Fruit fly (Drosophila melanogaster) whole organism, wandering third instar larva: ENCODE data around the gene CG32819.

Experiments used
- CG32264 ChIP-seq: fragments of 200-800 bp; sonication (Bioruptor generic); optimal IDR thresholded peaks from 2 replicates; lab custom pipeline; 2016; ENCODE audit warnings: missing biosample characterization, missing genetic modification characterization
- Hr78 ChIP-seq: fragments of >200 bp; optimal IDR thresholded peaks from 2 replicates; lab custom pipeline; 2017; ENCODE audit warnings: missing biosample characterization, missing genetic modification characterization
- Hr83 ChIP-seq: fragments of 200-300 bp; sonication (Bioruptor generic); optimal IDR thresholded peaks from 2 replicates; lab custom pipeline; 2016; ENCODE audit warnings: missing biosample characterization, mild to moderate bottlenecking, missing genetic modification characterization, moderate library complexity; ENCODE audit not compliant: poor library complexity, severe bottlenecking
- Jra ChIP-seq: sonication (Bioruptor generic); optimal IDR thresholded peaks from 2 replicates; lab custom pipeline; 2016; ENCODE audit warnings: missing biosample characterization, missing genetic modification characterization
- OdsH ChIP-seq: fragments of 200-800 bp; sonication (Bioruptor generic); optimal IDR thresholded peaks from 2 replicates; lab custom pipeline; 2016; ENCODE audit warnings: missing biosample characterization, mild to moderate bottlenecking, missing genetic modification characterization
- br ChIP-seq: fragments of 200-800 bp; sonication (Bioruptor generic); optimal IDR thresholded peaks from 2 replicates; lab custom pipeline; 2016; ENCODE audit warnings: missing biosample characterization, missing genetic modification characterization
- dl ChIP-seq, 2 experiments: fragments of 175-275, 200-275 bp in 1 of 2; fragments of 200-275 bp in 1 of 2; sonication (Bioruptor generic); optimal IDR thresholded peaks; lab custom pipeline; 2018; ENCODE audit warnings: mild to moderate bottlenecking in 2 of 2, missing biosample characterization in 2 of 2, missing genetic modification characterization in 2 of 2, moderate library complexity in 2 of 2; ENCODE audit not compliant: partially characterized antibody in 2 of 2, insufficient read depth in 1 of 2
- fru ChIP-seq: fragments of 200-800 bp; sonication (Bioruptor generic); optimal IDR thresholded peaks from 3 replicates; lab custom pipeline; 2016; ENCODE audit warnings: missing biosample characterization, mild to moderate bottlenecking, missing genetic modification characterization
- h ChIP-seq: fragments of 200-800 bp; sonication (Bioruptor generic); optimal IDR thresholded peaks from 3 replicates; lab custom pipeline; 2016; ENCODE audit warnings: missing biosample characterization, mild to moderate bottlenecking, missing genetic modification characterization

DNA sequence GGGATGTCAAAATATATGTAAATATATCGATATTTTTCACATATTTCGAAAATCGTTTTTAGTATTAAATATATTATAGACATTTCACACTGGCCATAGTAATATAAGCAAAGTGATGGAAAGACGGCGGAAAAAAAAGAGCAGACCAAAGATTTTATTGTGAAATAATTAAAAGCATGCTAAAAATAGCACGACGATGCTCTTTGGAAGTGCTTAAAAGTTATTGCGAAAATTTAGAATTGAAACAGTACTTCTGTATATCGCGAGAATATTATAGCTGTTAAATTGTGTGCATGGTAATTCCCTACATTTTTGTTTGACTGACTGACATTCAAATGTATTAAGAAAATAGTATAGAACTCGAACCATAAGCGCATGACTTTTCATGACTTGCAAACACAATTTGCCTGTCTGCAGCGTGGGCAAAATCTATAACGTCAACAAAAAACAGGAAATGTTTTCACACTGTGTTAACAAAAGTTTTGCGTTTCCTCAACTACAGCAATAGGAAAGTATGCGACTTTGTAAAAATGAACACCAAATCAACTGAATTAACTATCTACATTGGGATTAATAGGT lies 9.3 kb upstream of the CG32819 start:
- no peak for TF ChIP-seq Hr78
- TF ChIP-seq fru = no peak
- no peak for TF ChIP-seq OdsH (GFP tag; lab: Kevin White, UChicago)
- TF ChIP-seq dl (GFP tag; optimal IDR thresholded peaks at IDR 0.05; lab: Kevin White, UChicago; ENCODE audit: insufficient read depth in 1 of 2, partially characterized antibody in 2 of 2) = no peak
- no peak for TF ChIP-seq h (GFP tag; lab: Kevin White, UChicago)
- no peak for TF ChIP-seq CG32264 (GFP tag; lab: Kevin White, UChicago)
- TF ChIP-seq Jra (GFP tag; lab: Kevin White, UChicago) = no peak
- TF ChIP-seq Hr83 (GFP tag; lab: Kevin White, UChicago) = no peak
- TF ChIP-seq br (GFP tag; lab: Kevin White, UChicago) = no peak
